Worm (Caenorhabditis elegans): Measurements from ENCODE around the gene Y22D7AL.3.

Gene Y22D7AL.3

ce11 chrIII:1607659-1608058 is 33.6 kb upstream of the Y22D7AL.3 start:
- no peak for TF ChIP-seq unc-62 (GFP tag; optimal IDR thresholded peaks at IDR 0.05)
- TF ChIP-seq nhr-2 (tag; optimal IDR thresholded peaks at IDR 0.05) = no peak
- no peak for TF ChIP-seq ceh-39 (tag; optimal IDR thresholded peaks at IDR 0.05)
- TF ChIP-seq blmp-1 (tag; optimal IDR thresholded peaks at IDR 0.05) = no peak
- TF ChIP-seq snpc-4 (tag; optimal IDR thresholded peaks at IDR 0.05) = no peak
- no peak for TF ChIP-seq hlh-1 (tag; optimal IDR thresholded peaks at IDR 0.05)

- no peak for TF ChIP-seq ces-1 (GFP tag; optimal IDR thresholded peaks at IDR 0.05)
- TF ChIP-seq ham-2 (GFP tag; optimal IDR thresholded peaks at IDR 0.05) = no peak
- TF ChIP-seq mls-2 (tag; optimal IDR thresholded peaks at IDR 0.05) = no peak
- TF ChIP-seq drap-1 (GFP tag; optimal IDR thresholded peaks at IDR 0.05) = no peak
- TF ChIP-seq mep-1 (tag; optimal IDR thresholded peaks at IDR 0.05) = no peak
- TF ChIP-seq lin-32 (GFP tag; optimal IDR thresholded peaks at IDR 0.05) = no peak
- no peak for TF ChIP-seq lsy-2 (tag; optimal IDR thresholded peaks at IDR 0.05)
- no peak for TF ChIP-seq ceh-39 (tag; optimal IDR thresholded peaks at IDR 0.05)
- no peak for TF ChIP-seq unc-62 (GFP tag; optimal IDR thresholded peaks at IDR 0.05)
- no peak for TF ChIP-seq nhr-28 (tag; optimal IDR thresholded peaks at IDR 0.05)
- no peak for TF ChIP-seq elt-1 (tag; optimal IDR thresholded peaks at IDR 0.05; ENCODE audit: borderline replicate concordance, insufficient read depth)
- TF ChIP-seq unc-39 (tag; optimal IDR thresholded peaks at IDR 0.05) = no peak
- TF ChIP-seq pha-4 (tag; optimal IDR thresholded peaks at IDR 0.05) = no peak
- TF ChIP-seq hlh-1 (tag; optimal IDR thresholded peaks at IDR 0.05) = no peak
- no peak for TF ChIP-seq nhr-2 (tag; optimal IDR thresholded peaks at IDR 0.05)
- TF ChIP-seq M03D4.4 (tag; optimal IDR thresholded peaks at IDR 0.05) = no peak
- no peak for TF ChIP-seq nhr-237 (tag; optimal IDR thresholded peaks at IDR 0.05)
- TF ChIP-seq nhr-12 (tag; optimal IDR thresholded peaks at IDR 0.05) = no peak
- no peak for TF ChIP-seq mab-5 (tag; optimal IDR thresholded peaks at IDR 0.05)
- TF ChIP-seq snpc-4 (tag; optimal IDR thresholded peaks at IDR 0.05) = no peak
Measured at ce11 chrIII:1610938-1611337, 30.3 kb upstream of the Y22D7AL.3 start.

- TF ChIP-seq lsy-2 (tag; optimal IDR thresholded peaks at IDR 0.05) (no peak), unc-120 (tag; optimal IDR thresholded peaks at IDR 0.05; ENCODE audit: poor library complexity, severe bottlenecking) (no peak), flh-1 (GFP tag; optimal IDR thresholded peaks at IDR 0.05) (no peak), zip-8 (tag; optimal IDR thresholded peaks at IDR 0.05) (no peak), nhr-28 (tag; optimal IDR thresholded peaks at IDR 0.05) (no peak), bed-3 (GFP tag; optimal IDR thresholded peaks at IDR 0.05) (no peak), unc-62 (GFP tag; optimal IDR thresholded peaks at IDR 0.05) (no peak), ces-1 (GFP tag; optimal IDR thresholded peaks at IDR 0.05) (no peak), mab-5 (tag; optimal IDR thresholded peaks at IDR 0.05) (no peak), nhr-237 (tag; optimal IDR thresholded peaks at IDR 0.05) (no peak), ceh-83 (GFP tag; optimal IDR thresholded peaks at IDR 0.05) (no peak), lin-13 (tag; optimal IDR thresholded peaks at IDR 0.05) (no peak), ceh-43 (GFP tag; optimal IDR thresholded peaks at IDR 0.05) (no peak), pha-4 (tag; optimal IDR thresholded peaks at IDR 0.05) (no peak), hlh-1 (tag; optimal IDR thresholded peaks at IDR 0.05) (no peak)
Measured at ce11 chrIII:1612974-1613568, 28.2 kb upstream of the Y22D7AL.3 start.

- no peak for TF ChIP-seq ces-1 (GFP tag; optimal IDR thresholded peaks at IDR 0.05)
- no peak for TF ChIP-seq nhr-2 (tag; optimal IDR thresholded peaks at IDR 0.05)
- no peak for TF ChIP-seq nhr-28 (tag; optimal IDR thresholded peaks at IDR 0.05)
- TF ChIP-seq tbx-8 (GFP tag; optimal IDR thresholded peaks at IDR 0.05) = no peak
- TF ChIP-seq elt-3 (tag; optimal IDR thresholded peaks at IDR 0.05) = no peak
- no peak for TF ChIP-seq mep-1 (tag; optimal IDR thresholded peaks at IDR 0.05)
- TF ChIP-seq nhr-237 (tag; optimal IDR thresholded peaks at IDR 0.05) = no peak
- no peak for TF ChIP-seq blmp-1 (tag; optimal IDR thresholded peaks at IDR 0.05)
- TF ChIP-seq zip-8 (tag; optimal IDR thresholded peaks at IDR 0.05) = no peak
- TF ChIP-seq ztf-11 (tag; optimal IDR thresholded peaks at IDR 0.05) = no peak
- TF ChIP-seq flh-1 (GFP tag; optimal IDR thresholded peaks at IDR 0.05) = no peak
- no peak for TF ChIP-seq hlh-1 (tag; optimal IDR thresholded peaks at IDR 0.05)
- TF ChIP-seq cnd-1 (tag; optimal IDR thresholded peaks at IDR 0.05) = no peak
- no peak for TF ChIP-seq M03D4.4 (tag; optimal IDR thresholded peaks at IDR 0.05)
Measured at ce11 chrIII:1613933-1614332, 27.3 kb upstream of the Y22D7AL.3 start, which contains the start of gene Y22D7AL.9. TSS of gene Y22D7AL.9 (minus strand) at chrIII:1614033.

DNA sequence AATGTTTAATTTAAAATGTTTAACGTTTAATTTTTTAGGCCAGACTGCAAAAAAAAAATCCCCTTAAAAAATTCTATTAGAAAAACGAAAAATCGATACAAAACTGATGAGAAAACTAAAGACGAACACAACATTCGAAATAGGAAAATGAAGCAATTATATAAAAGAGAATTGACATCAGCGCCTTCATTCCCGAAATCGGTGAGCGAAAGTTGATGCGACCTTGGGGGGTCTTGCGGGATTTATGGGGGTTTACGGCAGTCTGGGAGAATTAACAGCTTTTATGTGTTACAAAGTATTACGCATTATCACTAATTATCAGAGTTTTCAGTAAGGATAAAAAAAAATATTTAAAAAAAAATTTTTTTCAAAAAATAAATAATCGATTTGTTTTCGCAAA is 26.9 kb upstream of the Y22D7AL.3 start:
- TF ChIP-seq ceh-43 (GFP tag; optimal IDR thresholded peaks at IDR 0.05) = no peak
- peak; percentile 62 for TF ChIP-seq blmp-1 (tag; optimal IDR thresholded peaks at IDR 0.05)
